Fruit fly (Drosophila melanogaster) whole organism, prepupa: ENCODE data around the gene for.

ENCODE experiments used
- Blimp-1 ChIP-seq: fragments of 200-800 bp; sonication (Bioruptor generic); optimal IDR thresholded peaks from 3 replicates; lab custom pipeline; 2017; ENCODE audit warnings: missing biosample characterization, missing genetic modification characterization, mild to moderate bottlenecking, moderate library complexity, missing genetic modification reagents
- CG10631 ChIP-seq: fragments of 200-800 bp; sonication (Bioruptor generic); optimal IDR thresholded peaks from 2 replicates; lab custom pipeline; 2016; ENCODE audit warnings: missing biosample characterization, missing genetic modification characterization
- CG10669 ChIP-seq: fragments of 200-800 bp; sonication (Bioruptor generic); optimal IDR thresholded peaks from 3 replicates; lab custom pipeline; 2018; ENCODE audit warnings: missing biosample characterization, mild to moderate bottlenecking, missing genetic modification characterization, moderate library complexity
- CG11294 ChIP-seq: fragments of 200-800 bp; sonication (Bioruptor generic); IDR thresholded peaks from 2 replicates; pipeline ENCODE4 v1.3.6; 2022; ENCODE audit warnings: missing biosample characterization, missing genetic modification characterization
- CG11762 ChIP-seq: fragments of 200-800 bp; sonication (Bioruptor generic); optimal IDR thresholded peaks from 3 replicates; lab custom pipeline; 2016; ENCODE audit warnings: missing biosample characterization, missing genetic modification characterization; ENCODE audit not compliant: insufficient read depth
- CG11902 ChIP-seq: fragments of 200-800 bp; sonication (Bioruptor generic); optimal IDR thresholded peaks from 3 replicates; lab custom pipeline; 2016; ENCODE audit warnings: missing biosample characterization, missing genetic modification characterization
- CG16779 ChIP-seq: fragments of 200-800 bp; sonication (Bioruptor generic); optimal IDR thresholded peaks from 3 replicates; lab custom pipeline; 2017; ENCODE audit warnings: missing biosample characterization, mild to moderate bottlenecking, missing genetic modification characterization
- CG34406 ChIP-seq: fragments of 200-800 bp; sonication (Bioruptor generic); optimal IDR thresholded peaks from 3 replicates; lab custom pipeline; 2016; ENCODE audit warnings: missing biosample characterization, missing genetic modification characterization
- CG6276 ChIP-seq: fragments of 200-800 bp; sonication (Bioruptor generic); optimal IDR thresholded peaks from 2 replicates; lab custom pipeline; 2017; ENCODE audit warnings: missing biosample characterization, mild to moderate bottlenecking, missing genetic modification characterization
- CG6792 ChIP-seq: fragments of 200-800 bp; sonication (Bioruptor generic); optimal IDR thresholded peaks from 3 replicates; lab custom pipeline; 2016; ENCODE audit warnings: missing biosample characterization, missing genetic modification characterization
- CG6854 ChIP-seq: fragments of 200-800 bp; sonication (Bioruptor generic); optimal IDR thresholded peaks from 2 replicates; lab custom pipeline; 2017; ENCODE audit warnings: missing biosample characterization, mild to moderate bottlenecking, missing genetic modification characterization
- CG7368 ChIP-seq: fragments of 200-800 bp; sonication (Bioruptor generic); optimal IDR thresholded peaks from 3 replicates; lab custom pipeline; 2016; ENCODE audit warnings: missing biosample characterization, missing genetic modification characterization
- CG8119 ChIP-seq: fragments of 200-800 bp; sonication (Bioruptor generic); IDR thresholded peaks from 3 replicates; pipeline ENCODE4 v1.3.6; 2022; ENCODE audit warnings: missing biosample characterization, missing genetic modification characterization
- CG8632 ChIP-seq: fragments of 200-800 bp; sonication (Bioruptor generic); optimal IDR thresholded peaks from 3 replicates; lab custom pipeline; 2016; ENCODE audit warnings: missing biosample characterization, missing genetic modification characterization
- CG9139 ChIP-seq: fragments of 200-800 bp; sonication (Bioruptor generic); optimal IDR thresholded peaks from 3 replicates; lab custom pipeline; 2017; ENCODE audit warnings: missing biosample characterization, mild to moderate bottlenecking, missing genetic modification characterization
- Eip78C ChIP-seq: fragments of 200-800 bp; sonication (Bioruptor generic); peaks from one replicate; lab custom pipeline; 2016; ENCODE audit warnings: missing biosample characterization, missing genetic modification characterization
- Eip93F ChIP-seq: fragments of 200-800 bp; sonication (Bioruptor generic); optimal IDR thresholded peaks from 2 replicates; lab custom pipeline; 2016; ENCODE audit warnings: missing biosample characterization, mild to moderate bottlenecking, missing genetic modification characterization
- Ets21C ChIP-seq: fragments of 200-800 bp; sonication (Bioruptor generic); optimal IDR thresholded peaks from 3 replicates; lab custom pipeline; 2016; ENCODE audit warnings: missing biosample characterization, missing genetic modification characterization
- Gug ChIP-seq: fragments of 200-800 bp; sonication (Bioruptor generic); IDR thresholded peaks from 2 replicates; pipeline ENCODE4 v1.3.6; 2022; ENCODE audit warnings: missing biosample characterization, missing genetic modification characterization
- Hr4 ChIP-seq: fragments of 200-800 bp; sonication (Bioruptor generic); optimal IDR thresholded peaks from 3 replicates; lab custom pipeline; 2016; ENCODE audit warnings: missing biosample characterization, missing genetic modification characterization
- Lpt ChIP-seq: fragments of 200-800 bp; sonication (Bioruptor generic); optimal IDR thresholded peaks from 3 replicates; lab custom pipeline; 2016; ENCODE audit warnings: missing biosample characterization, missing genetic modification characterization
- Met ChIP-seq: fragments of 200-800 bp; sonication (Bioruptor generic); optimal IDR thresholded peaks from 3 replicates; lab custom pipeline; 2016; ENCODE audit warnings: missing biosample characterization, missing genetic modification characterization
- Smox ChIP-seq: fragments of 200-800 bp; sonication (Bioruptor generic); optimal IDR thresholded peaks from 3 replicates; lab custom pipeline; 2016; ENCODE audit warnings: missing biosample characterization, missing genetic modification characterization
- Sox102F ChIP-seq: fragments of 200-800 bp; sonication (Bioruptor generic); optimal IDR thresholded peaks from 2 replicates; lab custom pipeline; 2016; ENCODE audit warnings: missing biosample characterization, mild to moderate bottlenecking, missing genetic modification characterization
- Sox14 ChIP-seq: fragments of 200-800 bp; sonication (Bioruptor generic); optimal IDR thresholded peaks from 3 replicates; lab custom pipeline; 2016; ENCODE audit warnings: missing biosample characterization, missing genetic modification characterization
- Sox15 ChIP-seq: fragments of 200-800 bp; sonication (Bioruptor generic); optimal IDR thresholded peaks from 3 replicates; lab custom pipeline; 2016; ENCODE audit warnings: missing biosample characterization, missing genetic modification characterization
- achi ChIP-seq: fragments of 200-800 bp; sonication (Bioruptor generic); optimal IDR thresholded peaks from 3 replicates; lab custom pipeline; 2016; ENCODE audit warnings: missing biosample characterization, missing genetic modification characterization
- cyc ChIP-seq: fragments of 200-800 bp; sonication (Bioruptor generic); optimal IDR thresholded peaks from 3 replicates; lab custom pipeline; 2016; ENCODE audit warnings: missing biosample characterization, missing genetic modification characterization
- dac ChIP-seq: fragments of 200-800 bp; sonication (Bioruptor generic); optimal IDR thresholded peaks from 2 replicates; lab custom pipeline; 2017; ENCODE audit warnings: missing biosample characterization, mild to moderate bottlenecking, missing genetic modification characterization
- fd59A ChIP-seq: fragments of 200-800 bp; sonication (Bioruptor generic); optimal IDR thresholded peaks from 2 replicates; lab custom pipeline; 2017; ENCODE audit warnings: missing biosample characterization, mild to moderate bottlenecking, missing genetic modification characterization, missing genetic modification reagents
- fd85E ChIP-seq: fragments of 200-800 bp; sonication (Bioruptor generic); optimal IDR thresholded peaks from 3 replicates; lab custom pipeline; 2016; ENCODE audit warnings: missing biosample characterization, missing genetic modification characterization
- lz ChIP-seq: fragments of 200-800 bp; sonication (Bioruptor generic); optimal IDR thresholded peaks from 3 replicates; lab custom pipeline; 2016; ENCODE audit warnings: missing biosample characterization, missing genetic modification characterization
- pdm3 ChIP-seq: fragments of 200-800 bp; sonication (Bioruptor generic); optimal IDR thresholded peaks from 3 replicates; lab custom pipeline; 2016; ENCODE audit warnings: missing biosample characterization, missing genetic modification characterization
- salr ChIP-seq, 2 experiments: fragments of 200-800 bp; sonication (Bioruptor generic); optimal IDR thresholded peaks; 3 replicates each; lab custom pipeline; 2016 to 2018; ENCODE audit warnings: missing biosample characterization in 2 of 2, missing genetic modification characterization in 2 of 2, mild to moderate bottlenecking in 1 of 2
- ss ChIP-seq, 2 experiments: fragments of 200-800 bp; sonication (Bioruptor generic); optimal IDR thresholded peaks; 2 replicates in 1 of 2; 3 replicates in 1 of 2; lab custom pipeline; 2017 to 2018; ENCODE audit warnings: mild to moderate bottlenecking in 2 of 2, missing biosample characterization in 2 of 2, missing genetic modification characterization in 2 of 2, moderate library complexity in 1 of 2
- topi ChIP-seq: fragments of 200-800 bp; sonication (Bioruptor generic); optimal IDR thresholded peaks from 3 replicates; lab custom pipeline; 2016; ENCODE audit warnings: missing biosample characterization, missing genetic modification characterization
- vri ChIP-seq: fragments of 200-800 bp; sonication (Bioruptor generic); optimal IDR thresholded peaks from 3 replicates; lab custom pipeline; 2016; ENCODE audit warnings: missing biosample characterization, mild to moderate bottlenecking, missing genetic modification characterization

The for gene

DNA sequence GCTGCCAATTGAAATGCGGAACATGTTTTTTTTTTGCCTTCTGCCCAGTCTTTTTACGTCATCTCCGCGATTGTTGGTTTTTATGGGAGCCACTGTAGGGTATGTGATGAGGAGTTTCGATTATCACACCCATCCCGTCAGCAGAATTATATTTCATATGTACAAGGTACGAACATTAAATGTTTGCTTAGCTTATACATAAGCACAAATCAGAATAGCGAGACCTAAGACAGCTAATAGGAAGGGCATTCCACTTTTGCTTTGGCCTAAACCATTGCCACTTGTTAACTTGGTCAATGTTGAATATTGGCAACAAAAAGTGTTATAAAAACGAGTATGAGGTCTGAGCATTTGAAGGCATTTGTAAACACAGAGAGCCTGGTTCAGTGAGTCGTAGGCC lies 46.5 kb upstream of the for start, which contains the start of gene CG2816 (continued):
- TF ChIP-seq Met (peak; percentile 86), CG6854 (GFP tag; lab: Kevin White, UChicago) (no peak), CG10631 (peak; percentile 76), CG7368 (GFP tag; lab: Kevin White, UChicago) (peak; percentile 80), vri (GFP tag; lab: Kevin White, UChicago) (peak; percentile 91), CG11762 (GFP tag; lab: Kevin White, UChicago) (peak; percentile 70), Blimp-1 (peak; percentile 54), CG8632 (GFP tag; lab: Kevin White, UChicago) (peak; percentile 50), Eip78C (peak; percentile 92), Ets21C (peak; percentile 84), achi (GFP tag; lab: Kevin White, UChicago) (peak; percentile 77), Lpt (GFP tag; lab: Kevin White, UChicago) (peak; percentile 84), CG6792 (GFP tag; lab: Kevin White, UChicago) (peak; percentile 81), CG10669 (peak; percentile 56), CG16779 (tag; lab: Kevin White, UChicago) (peak; percentile 56), Hr4 (GFP tag; lab: Kevin White, UChicago) (peak; percentile 85), dac (GFP tag; lab: Kevin White, UChicago) (peak; percentile 68), Smox (GFP tag; lab: Kevin White, UChicago) (peak; percentile 82)

dm6 chr2L:3701526-3701925 lies 44.8 kb upstream of the for start, which contains the start of gene CG43145:
CG43145 (plus strand) TSS chr2L:3701826.
- TF ChIP-seq CG9139 (GFP tag; lab: Kevin White, UChicago): no peak
- no peak for TF ChIP-seq vri (GFP tag; lab: Kevin White, UChicago)
- no peak for TF ChIP-seq Eip78C
- TF ChIP-seq fd59A (GFP tag; lab: Kevin White, UChicago): no peak
- TF ChIP-seq CG16779 (tag; lab: Kevin White, UChicago): no peak
- no peak for TF ChIP-seq CG6276
- no peak for TF ChIP-seq CG34406 (GFP tag; lab: Kevin White, UChicago)
- TF ChIP-seq CG11294: no peak
- TF ChIP-seq CG7368 (GFP tag; lab: Kevin White, UChicago): no peak
- TF ChIP-seq CG11762 (GFP tag; lab: Kevin White, UChicago): no peak
- TF ChIP-seq, all 60 proteins: peak for 0

dm6 chr2L:3700990-3701389 lies 44.2 kb upstream of the for start, which contains the start of gene CG42467:
CG42467 (plus strand) TSS chr2L:3701290.
- TF ChIP-seq CG6792 (GFP tag; lab: Kevin White, UChicago): no peak
- TF ChIP-seq Sox14: no peak
- TF ChIP-seq CG10631: no peak
- no peak for TF ChIP-seq fd85E
- TF ChIP-seq salr (GFP tag; optimal IDR thresholded peaks at IDR 0.05; lab: Kevin White, UChicago): no peak
- no peak for TF ChIP-seq CG11902 (GFP tag; lab: Kevin White, UChicago)
- no peak for TF ChIP-seq Eip93F (GFP tag; lab: Kevin White, UChicago)
- no peak for TF ChIP-seq pdm3
- TF ChIP-seq Gug: no peak
- TF ChIP-seq Sox15 (GFP tag; lab: Kevin White, UChicago): no peak
- no peak for TF ChIP-seq CG6276
- no peak for TF ChIP-seq lz
- no peak for TF ChIP-seq Sox102F (GFP tag; lab: Kevin White, UChicago)
- TF ChIP-seq topi (GFP tag; lab: Kevin White, UChicago): no peak

DNA sequence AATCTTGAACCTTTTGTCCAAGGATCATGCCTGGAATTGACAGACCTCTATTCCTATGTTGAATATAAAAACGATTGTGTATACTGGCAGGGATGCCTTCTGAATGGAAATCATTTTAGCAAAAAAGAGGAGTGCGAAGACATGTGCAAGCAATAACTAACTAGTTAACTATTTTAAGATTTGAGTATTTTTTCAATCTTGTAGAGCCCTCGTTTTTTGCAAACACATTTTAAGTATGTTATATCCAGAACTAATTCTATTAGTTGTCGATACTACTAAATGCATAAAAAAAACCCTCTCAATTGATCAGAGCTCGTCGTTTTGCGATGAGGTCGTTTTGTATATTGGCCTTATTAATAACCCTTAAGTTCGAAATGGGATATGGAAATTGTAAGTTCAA lies 43.6 kb upstream of the for start, which contains the start of gene Sfp24C1:
Gene Sfp24C1, plus strand, starts transcription at position 301 of the 400 bp plus-strand sequence.
- TF ChIP-seq cyc (GFP tag; lab: Kevin White, UChicago) (no peak), dac (GFP tag; lab: Kevin White, UChicago) (no peak), Lpt (GFP tag; lab: Kevin White, UChicago) (no peak), CG6276 (no peak), Sox15 (GFP tag; lab: Kevin White, UChicago) (no peak), fd59A (GFP tag; lab: Kevin White, UChicago) (no peak), CG8119 (GFP tag; lab: Robert Waterston, UW) (no peak), ss (GFP tag; optimal IDR thresholded peaks at IDR 0.05; lab: Kevin White, UChicago) (no peak)
- TF ChIP-seq, all 60 proteins: peak for 0
